Fruit fly (Drosophila melanogaster) whole organism, embryonic: ENCODE results near the gene Pdfr.

ENCODE experiments used
- CG10274 ChIP-seq: fragments of 200-800 bp; sonication (Bioruptor generic); optimal IDR thresholded peaks from 3 replicates; lab custom pipeline; 2017; ENCODE audit warnings: missing biosample characterization, mild to moderate bottlenecking, missing genetic modification characterization
- CG10959 ChIP-seq: fragments of 200-800 bp; sonication (Bioruptor generic); IDR thresholded peaks from 2 replicates; pipeline ENCODE4 v1.3.6; 2022; ENCODE audit warnings: missing biosample characterization, missing genetic modification characterization
- CG11247 ChIP-seq: fragments of 200-800 bp; sonication (Bioruptor generic); IDR thresholded peaks from 2 replicates; pipeline ENCODE4 v1.3.6; 2022; ENCODE audit warnings: missing biosample characterization, missing genetic modification characterization
- CG11560 ChIP-seq: fragments of 200-800 bp; sonication (Bioruptor generic); IDR thresholded peaks from 3 replicates; pipeline ENCODE4 v1.3.6; 2022; ENCODE audit warnings: missing biosample characterization, missing genetic modification characterization
- CG12391 ChIP-seq: fragments of 200-800 bp; sonication (Bioruptor generic); optimal IDR thresholded peaks from 3 replicates; lab custom pipeline; 2018; ENCODE audit warnings: missing biosample characterization, mild to moderate bottlenecking, missing genetic modification characterization, moderate library complexity
- CG13624 ChIP-seq: fragments of 200-800 bp; sonication (Bioruptor generic); optimal IDR thresholded peaks from 2 replicates; lab custom pipeline; 2016; ENCODE audit warnings: missing biosample characterization, missing genetic modification characterization
- CG14860 ChIP-seq: fragments of 200-800 bp; sonication (Bioruptor generic); IDR thresholded peaks from 3 replicates; pipeline ENCODE4 v1.3.6; 2022; ENCODE audit warnings: missing biosample characterization, missing genetic modification characterization; ENCODE audit not compliant: partially characterized antibody
- CG15479 ChIP-seq: fragments of 200-800 bp; sonication (Bioruptor generic); optimal IDR thresholded peaks from 3 replicates; lab custom pipeline; 2019; ENCODE audit warnings: missing biosample characterization, mild to moderate bottlenecking, missing genetic modification characterization, moderate library complexity
- CG15514 ChIP-seq: fragments of 200-800 bp; sonication (Bioruptor generic); optimal IDR thresholded peaks from 3 replicates; lab custom pipeline; 2017; ENCODE audit warnings: missing biosample characterization, missing genetic modification characterization, mild to moderate bottlenecking, moderate library complexity, missing genetic modification reagents
- CG16813 ChIP-seq: fragments of 200-800 bp; sonication (Bioruptor generic); IDR thresholded peaks from 3 replicates; pipeline ENCODE4 v1.3.6; 2022; ENCODE audit warnings: missing biosample characterization, missing genetic modification characterization; ENCODE audit not compliant: partially characterized antibody
- CG17385 ChIP-seq: fragments of 200-800 bp; sonication (Bioruptor generic); optimal IDR thresholded peaks from 3 replicates; lab custom pipeline; 2018; ENCODE audit warnings: missing biosample characterization, mild to moderate bottlenecking, missing genetic modification characterization
- CG17568 ChIP-seq: fragments of 200-800 bp; sonication (Bioruptor generic); optimal IDR thresholded peaks from 2 replicates; lab custom pipeline; 2018; ENCODE audit warnings: missing biosample characterization, mild to moderate bottlenecking, missing genetic modification characterization, moderate library complexity
- CG31224 ChIP-seq: fragments of 200-800 bp; sonication (Bioruptor generic); IDR thresholded peaks from 2 replicates; pipeline ENCODE4 v1.3.6; 2022; ENCODE audit warnings: missing biosample characterization, missing genetic modification characterization
- CG31388 ChIP-seq: fragments of 200-800 bp; sonication (Bioruptor generic); optimal IDR thresholded peaks from 2 replicates; lab custom pipeline; 2016; ENCODE audit warnings: missing biosample characterization, missing genetic modification characterization
- CG34422 ChIP-seq: fragments of 200-800 bp; sonication (Bioruptor generic); IDR thresholded peaks from 3 replicates; pipeline ENCODE4 v1.3.6; 2022; ENCODE audit warnings: missing biosample characterization, missing genetic modification characterization
- CG4617 ChIP-seq: fragments of 200-800 bp; sonication (Bioruptor generic); optimal IDR thresholded peaks from 3 replicates; lab custom pipeline; 2016; ENCODE audit warnings: missing biosample characterization, missing genetic modification characterization, borderline replicate concordance
- CG6254 ChIP-seq: fragments of 200-800 bp; sonication (Bioruptor generic); optimal IDR thresholded peaks from 3 replicates; lab custom pipeline; 2017; ENCODE audit warnings: mild to moderate bottlenecking, missing biosample characterization, missing genetic modification reagents, missing genetic modification characterization
- CG6765 ChIP-seq: fragments of 200-800 bp; sonication (Bioruptor generic); optimal IDR thresholded peaks from 3 replicates; lab custom pipeline; 2017; ENCODE audit warnings: missing biosample characterization, mild to moderate bottlenecking, missing genetic modification characterization
- CG9797 ChIP-seq: fragments of 200-800 bp; sonication (Bioruptor generic); optimal IDR thresholded peaks from 3 replicates; lab custom pipeline; 2018; ENCODE audit warnings: missing biosample characterization, mild to moderate bottlenecking, missing genetic modification characterization
- E2f2 ChIP-seq: fragments of 200-800 bp; sonication (Bioruptor generic); IDR thresholded peaks from 2 replicates; pipeline ENCODE4 v1.3.6; 2022; ENCODE audit warnings: missing biosample characterization, missing genetic modification characterization
- Fer3 ChIP-seq: fragments of 200-800 bp; sonication (Bioruptor generic); optimal IDR thresholded peaks from 2 replicates; lab custom pipeline; 2018; ENCODE audit warnings: missing biosample characterization, mild to moderate bottlenecking, missing genetic modification characterization, moderate library complexity
- HLH54F ChIP-seq: fragments of 200-800 bp; sonication (Bioruptor generic); optimal IDR thresholded peaks from 3 replicates; lab custom pipeline; 2016; ENCODE audit warnings: missing biosample characterization, missing genetic modification characterization
- Hand ChIP-seq: fragments of 200-800 bp; sonication (Bioruptor generic); optimal IDR thresholded peaks from 2 replicates; lab custom pipeline; 2017; ENCODE audit warnings: mild to moderate bottlenecking, missing biosample characterization, missing genetic modification reagents, missing genetic modification characterization
- Hr78 ChIP-seq, 2 experiments: fragments of 200-800 bp in 1 of 2; fragments of >200 bp in 1 of 2; sonication (Bioruptor generic) in 1 of 2; optimal IDR thresholded peaks; 2 replicates each; lab custom pipeline; 2017 to 2019; ENCODE audit warnings: missing biosample characterization in 2 of 2, missing genetic modification characterization in 2 of 2, mild to moderate bottlenecking in 1 of 2, moderate library complexity in 1 of 2
- Lhr ChIP-seq: fragments of 200-800 bp; sonication (Bioruptor generic); optimal IDR thresholded peaks from 3 replicates; lab custom pipeline; 2017; ENCODE audit warnings: mild to moderate bottlenecking, missing biosample characterization, missing genetic modification reagents, missing genetic modification characterization
- MESR4 ChIP-seq: fragments of 200-800 bp; sonication (Bioruptor generic); optimal IDR thresholded peaks from 2 replicates; lab custom pipeline; 2018; ENCODE audit warnings: missing biosample characterization, mild to moderate bottlenecking, missing genetic modification characterization, moderate library complexity
- Med ChIP-seq: fragments of 200-800 bp; sonication (Bioruptor generic); peaks from one replicate; lab custom pipeline; 2016; ENCODE audit warnings: missing biosample characterization, missing genetic modification characterization, mild to moderate bottlenecking, inconsistent platforms, moderate library complexity
- Myb ChIP-seq: fragments of 200-800 bp; sonication (Bioruptor generic); optimal IDR thresholded peaks from 2 replicates; lab custom pipeline; 2016; ENCODE audit warnings: missing biosample characterization, missing genetic modification characterization
- Nf-YA ChIP-seq: fragments of 200-800 bp; sonication (Bioruptor generic); IDR thresholded peaks from 2 replicates; pipeline ENCODE4 v1.3.6; 2022; ENCODE audit warnings: missing biosample characterization, missing genetic modification characterization
- Pdp1 ChIP-seq, 2 experiments: fragments of 200-800 bp; sonication (Bioruptor generic); optimal IDR thresholded peaks; 3 replicates each; lab custom pipeline; 2016; ENCODE audit warnings: missing biosample characterization in 2 of 2, missing genetic modification characterization in 2 of 2, mild to moderate bottlenecking in 1 of 2, moderate library complexity in 1 of 2
- Rfx ChIP-seq: fragments of 200-800 bp; sonication (Bioruptor generic); IDR thresholded peaks from 2 replicates; pipeline ENCODE4 v1.3.6; 2022; ENCODE audit warnings: missing biosample characterization, missing genetic modification characterization
- Sox102F ChIP-seq: fragments of 200-800 bp; sonication (Bioruptor generic); optimal IDR thresholded peaks from 2 replicates; lab custom pipeline; 2018; ENCODE audit warnings: missing biosample characterization, mild to moderate bottlenecking, missing genetic modification characterization, moderate library complexity
- Vsx1 ChIP-seq: fragments of 200-800 bp; sonication (Bioruptor generic); optimal IDR thresholded peaks from 2 replicates; lab custom pipeline; 2017; ENCODE audit warnings: missing biosample characterization, mild to moderate bottlenecking, missing genetic modification characterization, missing genetic modification reagents
- Xbp1 ChIP-seq: fragments of 200-800 bp; sonication (Bioruptor generic); optimal IDR thresholded peaks from 3 replicates; lab custom pipeline; 2016; ENCODE audit warnings: missing biosample characterization, mild to moderate bottlenecking, missing genetic modification characterization
- crp ChIP-seq, 2 experiments: fragments of 200-800 bp; sonication (Bioruptor generic); optimal IDR thresholded peaks; 2 replicates in 1 of 2; 3 replicates in 1 of 2; lab custom pipeline; 2017; ENCODE audit warnings: missing biosample characterization in 2 of 2, missing genetic modification characterization in 2 of 2, mild to moderate bottlenecking in 1 of 2, moderate library complexity in 1 of 2
- gcm2 ChIP-seq: fragments of 200-800 bp; sonication (Bioruptor generic); optimal IDR thresholded peaks from 2 replicates; lab custom pipeline; 2016; ENCODE audit warnings: missing biosample characterization, missing genetic modification characterization
- gfzf ChIP-seq: fragments of 200-800 bp; sonication (Bioruptor generic); optimal IDR thresholded peaks from 2 replicates; lab custom pipeline; 2016; ENCODE audit warnings: missing biosample characterization, mild to moderate bottlenecking, missing genetic modification characterization, moderate library complexity
- her ChIP-seq: fragments of 200-800 bp; sonication (Bioruptor generic); optimal IDR thresholded peaks from 2 replicates; lab custom pipeline; 2016; ENCODE audit warnings: missing biosample characterization, missing genetic modification characterization
- hth ChIP-seq: fragments of >200 bp; optimal IDR thresholded peaks from 2 replicates; lab custom pipeline; 2017; ENCODE audit warnings: inconsistent platforms
- klu ChIP-seq: fragments of 200-800 bp; sonication (Bioruptor generic); IDR thresholded peaks from 2 replicates; pipeline ENCODE4 v1.3.6; 2022; ENCODE audit warnings: missing biosample characterization, missing genetic modification characterization
- luna ChIP-seq: fragments of 200-800 bp; sonication (Bioruptor generic); optimal IDR thresholded peaks from 2 replicates; lab custom pipeline; 2016; ENCODE audit warnings: missing biosample characterization, missing genetic modification characterization
- nmo ChIP-seq: fragments of 200-800 bp; sonication (Bioruptor generic); optimal IDR thresholded peaks from 2 replicates; lab custom pipeline; 2018; ENCODE audit warnings: missing biosample characterization, mild to moderate bottlenecking, missing genetic modification characterization, moderate library complexity
- pb ChIP-seq: fragments of 200-800 bp; sonication (Bioruptor generic); optimal IDR thresholded peaks from 3 replicates; lab custom pipeline; 2016; ENCODE audit warnings: missing biosample characterization, missing genetic modification characterization
- phol ChIP-seq: fragments of 200-800 bp; sonication (Bioruptor generic); optimal IDR thresholded peaks from 3 replicates; lab custom pipeline; 2018; ENCODE audit warnings: missing biosample characterization, mild to moderate bottlenecking, missing genetic modification characterization, moderate library complexity
- tgo ChIP-seq: fragments of 200-800 bp; sonication (Bioruptor generic); IDR thresholded peaks from 3 replicates; pipeline ENCODE4 v1.3.6; 2022; ENCODE audit warnings: missing biosample characterization, missing genetic modification characterization
- tin ChIP-seq: fragments of 200-800 bp; sonication (Bioruptor generic); optimal IDR thresholded peaks from 3 replicates; lab custom pipeline; 2016; ENCODE audit warnings: missing biosample characterization, missing genetic modification characterization
- trh ChIP-seq: fragments of 200-800 bp; sonication (Bioruptor generic); optimal IDR thresholded peaks from 2 replicates; lab custom pipeline; 2016; ENCODE audit warnings: missing biosample characterization, missing genetic modification characterization
- unpg ChIP-seq: fragments of 200-800 bp; sonication (Bioruptor generic); optimal IDR thresholded peaks from 3 replicates; lab custom pipeline; 2018; ENCODE audit warnings: missing biosample characterization, mild to moderate bottlenecking, missing genetic modification characterization, moderate library complexity
- zf30C ChIP-seq: fragments of 200-800 bp; sonication (Bioruptor generic); optimal IDR thresholded peaks from 3 replicates; lab custom pipeline; 2018; ENCODE audit warnings: missing biosample characterization, mild to moderate bottlenecking, missing genetic modification characterization

Gene Pdfr

dm6 chrX:2619651-2620050, 67.6 kb downstream of the Pdfr start, which contains the start of the genes Tsp3A and Seipin (continued):
- peak; percentile 80 for TF ChIP-seq CG11247
- TF ChIP-seq hth (lab: Kevin White, UChicago), result no peak
- peak; percentile 84 for TF ChIP-seq CG6765 (GFP tag; lab: Kevin White, UChicago)
- TF ChIP-seq CG10959 (GFP tag; lab: Robert Waterston, UW), result peak; percentile 51; the same call in 1 of the 2 replicates
- TF ChIP-seq trh (GFP tag; lab: Kevin White, UChicago), result no peak
- peak; percentile 80 for TF ChIP-seq Sox102F (GFP tag; lab: Kevin White, UChicago)
- peak; percentile 66 for TF ChIP-seq zf30C
- peak; percentile 18 for TF ChIP-seq CG15479
- TF ChIP-seq CG12391, result peak; percentile 77
- peak; percentile 37 for TF ChIP-seq Lhr (GFP tag; lab: Kevin White, UChicago)
- TF ChIP-seq Vsx1, result no peak
- peak; percentile 65 for TF ChIP-seq tin (GFP tag; lab: Kevin White, UChicago)
- peak; percentile 67 for TF ChIP-seq Nf-YA (GFP tag; lab: Robert Waterston, UW)
- peak in 1 of 2 experiments; percentile 71 for TF ChIP-seq Hr78 (GFP tag; optimal IDR thresholded peaks at IDR 0.05; lab: Kevin White, UChicago)
- peak; percentile 80 for TF ChIP-seq Hand (GFP tag; lab: Kevin White, UChicago)
- TF ChIP-seq CG6254 (GFP tag; lab: Kevin White, UChicago), result no peak
- TF ChIP-seq CG31388, result peak; percentile 31
- peak; percentile 27 for TF ChIP-seq gfzf (GFP tag; lab: Kevin White, UChicago)
- TF ChIP-seq luna (GFP tag; lab: Kevin White, UChicago), result peak; percentile 60
- peak; percentile 90 for TF ChIP-seq Fer3 (tag; lab: Kevin White, UChicago)
- TF ChIP-seq Med (GFP tag; lab: Kevin White, UChicago), result peak; percentile 99
- peak; percentile 80 for TF ChIP-seq pb (GFP tag; lab: Kevin White, UChicago)
- no peak for TF ChIP-seq CG17568 (GFP tag; lab: Kevin White, UChicago)
- TF ChIP-seq unpg, result peak; percentile 88
- peak; percentile 71 for TF ChIP-seq CG31224
- TF ChIP-seq CG14860 (GFP tag; lab: Robert Waterston, UW), result no peak
- peak; percentile 38 to 87 for TF ChIP-seq crp (GFP tag; optimal IDR thresholded peaks at IDR 0.05; lab: Kevin White, UChicago)
- TF ChIP-seq, all 482 proteins: peak for 393

dm6 chrX:2624525-2625006, 72.6 kb downstream of the Pdfr start, which contains the start of the genes brv3 and Pi4KIIIalpha:
TSS of gene brv3 (minus strand) at chrX:2624575.
TSS of gene Pi4KIIIalpha (plus strand) at chrX:2624804.
- TF ChIP-seq CG15514 (GFP tag; lab: Kevin White, UChicago) (peak; percentile 39), CG13624 (GFP tag; lab: Kevin White, UChicago) (peak; percentile 4), her (GFP tag; lab: Kevin White, UChicago) (peak; percentile 99), CG9797 (GFP tag; lab: Kevin White, UChicago) (peak; percentile 76), Lhr (GFP tag; lab: Kevin White, UChicago) (peak; percentile 44), E2f2 (GFP tag; lab: Robert Waterston, UW) (peak; percentile 82), MESR4 (GFP tag; lab: Kevin White, UChicago) (peak; percentile 85), Rfx (GFP tag; lab: Robert Waterston, UW) (peak; percentile 40), Myb (GFP tag; lab: Kevin White, UChicago) (peak; percentile 98), Pdp1 (GFP tag; optimal IDR thresholded peaks at IDR 0.05; lab: Kevin White, UChicago) (peak in 1 of 2 experiments; percentile 33), tgo (GFP tag; lab: Robert Waterston, UW) (no peak), CG11560 (tag; lab: Robert Waterston, UW) (peak; percentile 62; the same call in 1 of the 3 replicates), nmo (GFP tag; lab: Kevin White, UChicago) (peak; percentile 33), HLH54F (GFP tag; lab: Kevin White, UChicago) (no peak), Xbp1 (GFP tag; lab: Kevin White, UChicago) (no peak), gcm2 (no peak), CG17385 (no peak), klu (GFP tag; lab: Robert Waterston, UW) (no peak), phol (peak; percentile 42), gfzf (GFP tag; lab: Kevin White, UChicago) (peak; percentile 89), CG4617 (GFP tag; lab: Kevin White, UChicago) (peak; percentile 71), CG34422 (0 out of 3 replicates have a peak, but pooled peaks have one; percentile 16), CG16813 (GFP tag; lab: Robert Waterston, UW) (no peak), CG10274 (GFP tag; lab: Kevin White, UChicago) (no peak)
